Worm (Caenorhabditis elegans) whole organism, early embryonic: ENCODE measurements around the gene F53B1.2.

Experiments used
- ceh-36 ChIP-seq: sonication (generic microtip); optimal IDR thresholded peaks from 2 replicates; lab custom pipeline; 2016; ENCODE audit warnings: missing genetic modification characterization, inconsistent platforms, missing compliant biosample characterization
- ets-7 ChIP-seq: sonication (generic microtip); optimal IDR thresholded peaks from 2 replicates; lab custom pipeline; 2016; ENCODE audit warnings: missing genotype, missing genetic modification characterization, missing compliant biosample characterization
- hnd-1 ChIP-seq: sonication (generic microtip); optimal IDR thresholded peaks from 2 replicates; lab custom pipeline; 2016; ENCODE audit warnings: missing genetic modification characterization, missing compliant biosample characterization
- pes-1 ChIP-seq: fragments of 200-800 bp; sonication (Bioruptor generic); IDR thresholded peaks from 2 replicates; pipeline ENCODE4 v1.3.6; 2022; ENCODE audit warnings: missing genetic modification reagents, missing genetic modification characterization, missing compliant biosample characterization
- scrt-1 ChIP-seq: fragments of 200-800 bp; sonication (Bioruptor generic); IDR thresholded peaks from 2 replicates; pipeline ENCODE4 v1.3.6; 2022; ENCODE audit warnings: missing genetic modification characterization, missing compliant biosample characterization
- sea-1 ChIP-seq: fragments of 200-800 bp; sonication (Bioruptor generic); conservative IDR thresholded peaks from 2 replicates; pipeline ENCODE4 v1.3.6; 2022; ENCODE audit warnings: missing genetic modification characterization, missing compliant biosample characterization

DNA sequence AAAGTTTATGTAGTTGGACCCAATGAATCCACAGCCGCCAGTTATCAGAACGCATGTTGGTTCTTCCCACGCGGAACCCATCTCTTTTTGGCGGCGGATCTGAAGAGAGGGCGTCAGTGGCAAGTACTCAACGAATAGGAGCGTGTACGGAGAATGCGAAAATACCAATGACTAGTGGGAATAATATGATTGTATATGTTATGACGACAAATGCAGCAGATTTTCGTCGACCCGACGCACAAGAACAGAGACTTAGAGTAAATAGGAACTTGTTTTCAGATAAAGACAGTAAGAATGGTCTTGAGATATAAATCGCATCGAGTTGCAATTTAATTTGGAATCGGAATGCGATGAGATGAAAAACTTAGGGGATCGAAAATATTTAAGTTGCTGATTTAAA is 4.2 kb downstream of the F53B1.2 start, which contains the start of gene bus-5:
- TF ChIP-seq pes-1 (GFP tag; lab: Robert Waterston, UW) (no peak), ceh-36 (tag; lab: Kevin White, UChicago) (no peak), scrt-1 (no peak), sea-1 (GFP tag; lab: Robert Waterston, UW) (no peak), hnd-1 (tag; lab: Kevin White, UChicago) (no peak), ets-7 (tag; lab: Kevin White, UChicago) (no peak)
